Worm (Caenorhabditis elegans) whole organism, late embryonic: ENCODE data around the gene zip-12.
A peak's percentile ranks its signal among the peaks of the same experiment; 100 is the strongest.

Experiments used
- C08G9.2 ChIP-seq: sonication (generic microtip); optimal IDR thresholded peaks from 2 replicates; lab custom pipeline; 2016; ENCODE audit warnings: mild to moderate bottlenecking, missing genetic modification characterization, moderate library complexity, missing compliant biosample characterization
- F13H6.1 ChIP-seq: sonication (generic microtip); optimal IDR thresholded peaks from 2 replicates; lab custom pipeline; 2016; ENCODE audit warnings: missing genetic modification characterization, missing compliant biosample characterization
- K09A11.1 ChIP-seq: sonication (generic microtip); optimal IDR thresholded peaks from 2 replicates; lab custom pipeline; 2017; ENCODE audit warnings: antibody characterized with exemption, mild to moderate bottlenecking, missing genetic modification characterization, missing compliant biosample characterization; ENCODE audit not compliant: insufficient read depth
- T23F11.4 ChIP-seq: fragments of 200-800 bp; sonication (Bioruptor generic); optimal IDR thresholded peaks from 2 replicates; lab custom pipeline; 2018; ENCODE audit warnings: mild to moderate bottlenecking, missing genetic modification characterization, missing compliant biosample characterization
- ahr-1 ChIP-seq: sonication (generic microtip); optimal IDR thresholded peaks from 2 replicates; lab custom pipeline; 2016; ENCODE audit warnings: missing genetic modification characterization, missing compliant biosample characterization
- ceh-14 ChIP-seq: sonication (generic microtip); optimal IDR thresholded peaks from 2 replicates; lab custom pipeline; 2016; ENCODE audit warnings: missing genotype, missing genetic modification characterization, missing compliant biosample characterization
- ceh-18 ChIP-seq: sonication (generic microtip); optimal IDR thresholded peaks from 2 replicates; lab custom pipeline; 2016; ENCODE audit warnings: missing genetic modification characterization, missing compliant biosample characterization
- ceh-2 ChIP-seq: sonication (generic microtip); optimal IDR thresholded peaks from 2 replicates; lab custom pipeline; 2016; ENCODE audit warnings: missing genotype, missing genetic modification characterization, missing compliant biosample characterization
- ceh-22 ChIP-seq: sonication (generic microtip); optimal IDR thresholded peaks from 2 replicates; lab custom pipeline; 2017; ENCODE audit warnings: missing biosample characterization, missing genetic modification characterization
- ceh-31 ChIP-seq: sonication (generic microtip); optimal IDR thresholded peaks from 2 replicates; lab custom pipeline; 2016; ENCODE audit warnings: missing genetic modification characterization, missing compliant biosample characterization
- ceh-34 ChIP-seq: sonication (generic microtip); optimal IDR thresholded peaks from 2 replicates; lab custom pipeline; 2016; ENCODE audit warnings: mild to moderate bottlenecking, missing genetic modification characterization, missing compliant biosample characterization
- ceh-48 ChIP-seq: sonication (generic microtip); optimal IDR thresholded peaks from 2 replicates; lab custom pipeline; 2016; ENCODE audit warnings: missing genetic modification characterization, inconsistent platforms, missing compliant biosample characterization
- ceh-9 ChIP-seq: sonication (generic microtip); optimal IDR thresholded peaks from 2 replicates; lab custom pipeline; 2016; ENCODE audit warnings: mild to moderate bottlenecking, missing genetic modification characterization, inconsistent platforms, missing compliant biosample characterization
- che-1 ChIP-seq: sonication (generic microtip); optimal IDR thresholded peaks from 2 replicates; lab custom pipeline; 2016; ENCODE audit warnings: mild to moderate bottlenecking, missing genetic modification characterization, missing compliant biosample characterization
- dmd-4 ChIP-seq: sonication (generic microtip); optimal IDR thresholded peaks from 2 replicates; lab custom pipeline; 2016; ENCODE audit warnings: borderline replicate concordance, missing genetic modification characterization, missing compliant biosample characterization
- dve-1 ChIP-seq: sonication (generic microtip); optimal IDR thresholded peaks from 2 replicates; lab custom pipeline; 2017; ENCODE audit warnings: antibody characterized with exemption, mild to moderate bottlenecking, missing genetic modification characterization, missing compliant biosample characterization
- eyg-1 ChIP-seq: sonication (generic microtip); optimal IDR thresholded peaks from 2 replicates; lab custom pipeline; 2016; ENCODE audit warnings: missing genotype, missing genetic modification characterization, missing compliant biosample characterization
- fax-1 ChIP-seq: sonication (generic microtip); optimal IDR thresholded peaks from 2 replicates; lab custom pipeline; 2016; ENCODE audit warnings: missing genotype, missing genetic modification characterization, missing compliant biosample characterization
- fkh-10 ChIP-seq: fragments of 150-350 bp; optimal IDR thresholded peaks from 2 replicates; lab custom pipeline; 2014; ENCODE audit warnings: missing biosample characterization, missing genetic modification reagents, missing genetic modification characterization
- hlh-13 ChIP-seq: fragments of 200-800 bp; sonication (Bioruptor generic); optimal IDR thresholded peaks from 2 replicates; lab custom pipeline; 2018; ENCODE audit warnings: mild to moderate bottlenecking, missing genetic modification characterization, missing compliant biosample characterization
- nfya-1 ChIP-seq: sonication (generic microtip); optimal IDR thresholded peaks from 2 replicates; lab custom pipeline; 2017; ENCODE audit warnings: missing genetic modification characterization, mild to moderate bottlenecking, missing compliant biosample characterization, antibody characterized with exemption, moderate library complexity
- pag-3 ChIP-seq: sonication (generic microtip); optimal IDR thresholded peaks from 2 replicates; lab custom pipeline; 2016; ENCODE audit warnings: missing compliant biosample characterization, missing genetic modification characterization, borderline replicate concordance
- pat-9 ChIP-seq: fragments of 200-800 bp; sonication (Bioruptor generic); optimal IDR thresholded peaks from 2 replicates; lab custom pipeline; 2018; ENCODE audit warnings: mild to moderate bottlenecking, missing genetic modification characterization, moderate library complexity, missing compliant biosample characterization
- pros-1 ChIP-seq: fragments of 150-350 bp; optimal IDR thresholded peaks from 2 replicates; lab custom pipeline; 2014; ENCODE audit warnings: missing biosample characterization, missing genetic modification reagents, missing genetic modification characterization
- ref-2 ChIP-seq: sonication (generic microtip); optimal IDR thresholded peaks from 2 replicates; lab custom pipeline; 2016; ENCODE audit warnings: missing genetic modification characterization, missing compliant biosample characterization
- sox-4 ChIP-seq: sonication (generic microtip); optimal IDR thresholded peaks from 2 replicates; lab custom pipeline; 2017; ENCODE audit warnings: mild to moderate bottlenecking, missing genetic modification characterization, inconsistent platforms, missing compliant biosample characterization
- tbx-2 ChIP-seq: sonication (generic microtip); optimal IDR thresholded peaks from 2 replicates; lab custom pipeline; 2016; ENCODE audit warnings: missing genetic modification characterization, missing compliant biosample characterization
- unc-42 ChIP-seq: sonication (generic microtip); optimal IDR thresholded peaks from 2 replicates; lab custom pipeline; 2016; ENCODE audit warnings: missing genotype, missing genetic modification characterization, missing compliant biosample characterization
- unc-55 ChIP-seq: sonication (generic microtip); optimal IDR thresholded peaks from 2 replicates; lab custom pipeline; 2017; ENCODE audit warnings: missing biosample characterization, missing genetic modification reagents, missing genetic modification characterization
- unc-86 ChIP-seq: sonication (generic microtip); optimal IDR thresholded peaks from 2 replicates; lab custom pipeline; 2016; ENCODE audit warnings: missing genetic modification characterization, missing compliant biosample characterization
- ztf-16 ChIP-seq: sonication (generic microtip); optimal IDR thresholded peaks from 2 replicates; lab custom pipeline; 2017; ENCODE audit warnings: missing genetic modification characterization, missing compliant biosample characterization

zip-12 gene

ce11 chrIII:12369476-12369875 lies 41.8 kb downstream of the zip-12 start:
- TF ChIP-seq nfya-1 (tag; lab: Kevin White, UChicago) (peak; percentile 22), pros-1 (peak; percentile 27), ceh-22 (tag; lab: Kevin White, UChicago) (no peak), sox-4 (tag; lab: Kevin White, UChicago) (no peak), che-1 (tag; lab: Kevin White, UChicago) (no peak), ceh-31 (tag; lab: Kevin White, UChicago) (peak; percentile 5)

ce11 chrIII:12370011-12370506 lies 42.3 kb downstream of the zip-12 start, which contains the start of gene rpt-6:
Gene rpt-6, plus strand, starts transcription at chrIII:12370456.
- peak; percentile 30 for TF ChIP-seq K09A11.1 (tag; lab: Kevin White, UChicago)
- no peak for TF ChIP-seq hlh-13
- TF ChIP-seq nfya-1 (tag; lab: Kevin White, UChicago) = peak; percentile 36

- no peak for TF ChIP-seq fkh-10 (GFP tag; lab: Kevin White, UChicago)
- TF ChIP-seq fax-1 (tag; lab: Kevin White, UChicago) = no peak
- TF ChIP-seq ceh-48 (tag; lab: Kevin White, UChicago) = no peak
- TF ChIP-seq ahr-1 (tag; lab: Kevin White, UChicago) = no peak
- no peak for TF ChIP-seq dmd-4 (tag; lab: Kevin White, UChicago)
- no peak for TF ChIP-seq ceh-34 (tag; lab: Kevin White, UChicago)
- TF ChIP-seq T23F11.4 (GFP tag; lab: Kevin White, UChicago) = no peak
- no peak for TF ChIP-seq ceh-9 (tag; lab: Kevin White, UChicago)
- TF ChIP-seq dve-1 (tag; lab: Kevin White, UChicago) = no peak
Observed at ce11 chrIII:12372080-12373065, 44.7 kb downstream of the zip-12 start.

ce11 chrIII:12373306-12373705 lies 45.6 kb downstream of the zip-12 start:
- TF ChIP-seq unc-86 (tag; lab: Kevin White, UChicago) (no peak), eyg-1 (no peak), che-1 (tag; lab: Kevin White, UChicago) (no peak), unc-42 (tag; lab: Kevin White, UChicago) (no peak), nfya-1 (tag; lab: Kevin White, UChicago) (peak; percentile 81), dmd-4 (tag; lab: Kevin White, UChicago) (no peak), unc-55 (GFP tag; lab: Kevin White, UChicago) (no peak)

ce11 chrIII:12373807-12374266 lies 46.1 kb downstream of the zip-12 start, which contains the start of gene glrx-5:
Gene glrx-5, minus strand, starts transcription at chrIII:12373857.
- TF ChIP-seq ceh-14 (tag; lab: Kevin White, UChicago) = no peak
- no peak for TF ChIP-seq tbx-2 (tag; lab: Kevin White, UChicago)

ce11 chrIII:12375614-12376013 lies 47.9 kb downstream of the zip-12 start:
- TF ChIP-seq dve-1 (tag; lab: Kevin White, UChicago) (no peak), ceh-2 (tag; lab: Kevin White, UChicago) (no peak), ztf-16 (no peak), ceh-18 (tag; lab: Kevin White, UChicago) (no peak), ref-2 (no peak), ceh-34 (tag; lab: Kevin White, UChicago) (no peak), pag-3 (tag; lab: Kevin White, UChicago) (no peak), C08G9.2 (tag; lab: Kevin White, UChicago) (no peak), F13H6.1 (tag; lab: Kevin White, UChicago) (no peak), fkh-10 (GFP tag; lab: Kevin White, UChicago) (no peak), pat-9 (tag; lab: Kevin White, UChicago) (no peak), unc-55 (GFP tag; lab: Kevin White, UChicago) (no peak), dmd-4 (tag; lab: Kevin White, UChicago) (no peak)
